Worm (Caenorhabditis elegans) whole organism, midembryonic: ENCODE data around the gene K02E7.1.

ENCODE experiments used
- T22C8.4 ChIP-seq: fragments of 200-800 bp; sonication (Bioruptor generic); IDR thresholded peaks from 2 replicates; pipeline ENCODE4 v1.3.6; 2022; ENCODE audit warnings: missing genetic modification characterization, missing compliant biosample characterization
- flt-1 ChIP-seq: fragments of 200-800 bp; sonication (Bioruptor generic); IDR thresholded peaks from 2 replicates; pipeline ENCODE4 v1.3.6; 2022; ENCODE audit warnings: missing genetic modification characterization, missing compliant biosample characterization
- klf-2 ChIP-seq: fragments of 200-800 bp; sonication (Bioruptor generic); conservative IDR thresholded peaks from 2 replicates; pipeline ENCODE4 v1.3.6; 2022; ENCODE audit warnings: missing genetic modification reagents, missing genetic modification characterization, missing compliant biosample characterization
- med-1 ChIP-seq: sonication (generic microtip); optimal IDR thresholded peaks from 2 replicates; lab custom pipeline; 2017; ENCODE audit warnings: missing genetic modification characterization, mild to moderate bottlenecking, missing compliant biosample characterization, antibody characterized with exemption, missing genetic modification reagents; ENCODE audit not compliant: insufficient read depth
- ref-1 ChIP-seq: fragments of 200-800 bp; sonication (Bioruptor generic); conservative IDR thresholded peaks from 2 replicates; pipeline ENCODE4 v1.3.6; 2022; ENCODE audit warnings: missing genetic modification reagents, missing genetic modification characterization, missing compliant biosample characterization
- tab-1 ChIP-seq: fragments of 200-800 bp; sonication (Bioruptor generic); IDR thresholded peaks from 2 replicates; pipeline ENCODE4 v1.3.6; 2022; ENCODE audit warnings: missing genetic modification characterization, missing compliant biosample characterization
- ztf-23 ChIP-seq: fragments of 200-800 bp; sonication (Bioruptor generic); IDR thresholded peaks from 2 replicates; pipeline ENCODE4 v1.3.6; 2022; ENCODE audit warnings: missing genetic modification reagents, missing genetic modification characterization, missing compliant biosample characterization

- TF ChIP-seq ref-1: no peak
- peak; percentile 47; the same call in 1 of the 2 replicates for TF ChIP-seq flt-1 (GFP tag; lab: Robert Waterston, UW)
- TF ChIP-seq klf-2 (GFP tag; lab: Robert Waterston, UW): no peak
- no peak for TF ChIP-seq ztf-23 (GFP tag; lab: Robert Waterston, UW)
- TF ChIP-seq T22C8.4 (GFP tag; lab: Robert Waterston, UW): no peak
- TF ChIP-seq tab-1 (GFP tag; lab: Robert Waterston, UW): no peak
- no peak for TF ChIP-seq med-1 (GFP tag; lab: Kevin White, UChicago)
Measured at ce11 chrII:1049849-1050248, 33.1 kb upstream of the K02E7.1 start, which contains the start of gene fbxb-40.
